Worm (Caenorhabditis elegans): Measurements from ENCODE around the gene math-3.

DNA sequence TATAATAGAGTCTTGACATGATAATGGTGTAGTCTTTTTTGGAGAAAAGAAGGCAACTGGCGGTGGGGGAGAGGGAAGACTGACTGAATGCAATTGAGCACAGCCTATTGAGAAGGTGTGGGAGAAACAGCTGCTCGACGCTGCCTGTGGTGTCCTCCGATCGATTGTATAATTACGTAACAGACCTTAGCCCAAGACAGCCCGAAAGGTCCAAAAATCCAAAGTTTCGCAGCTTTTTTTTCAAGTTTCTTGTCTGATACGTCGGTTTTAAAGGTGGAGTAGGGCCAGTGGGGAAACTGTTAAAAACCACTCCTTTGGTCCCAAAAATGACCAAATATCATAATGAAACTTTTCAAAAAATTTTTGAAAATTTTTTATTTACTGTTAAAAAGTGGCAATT is 16.2 kb downstream of the math-3 start, which contains the start of the genes C08F1.6 and fbxb-13:
- TF ChIP-seq flt-1 (GFP tag; IDR thresholded peaks at IDR 0.05) (no peak), ama-1 (optimal IDR thresholded peaks at IDR 0.05) (no peak), tbx-11 (GFP tag; IDR thresholded peaks at IDR 0.05) (no peak), hmg-4 (GFP tag; optimal IDR thresholded peaks at IDR 0.05) (no peak), B0310.2 (tag; optimal IDR thresholded peaks at IDR 0.05) (no peak), sea-1 (GFP tag; conservative IDR thresholded peaks at IDR 0.05) (no peak), tbx-37 (GFP tag; conservative IDR thresholded peaks at IDR 0.05) (no peak), aly-1 (tag; optimal IDR thresholded peaks at IDR 0.05) (no peak), hmbx-1 (tag; optimal IDR thresholded peaks at IDR 0.05) (no peak), F13C5.2 (tag; optimal IDR thresholded peaks at IDR 0.05) (no peak), ceh-36 (tag; optimal IDR thresholded peaks at IDR 0.05) (no peak), scrt-1 (GFP tag; IDR thresholded peaks at IDR 0.05) (no peak), tra-4 (tag; optimal IDR thresholded peaks at IDR 0.05) (no peak)
